Fruit fly (Drosophila melanogaster) whole organism, embryonic: Measurements from ENCODE around the gene cd.

Source experiments
- Adf1 ChIP-seq: fragments of 200-800 bp; sonication (Bioruptor generic); IDR thresholded peaks from 2 replicates; pipeline ENCODE4 v1.3.6; 2022; ENCODE audit warnings: missing biosample characterization, missing genetic modification characterization
- Bdp1 ChIP-seq: fragments of 200-800 bp; sonication (Bioruptor generic); optimal IDR thresholded peaks from 3 replicates; lab custom pipeline; 2016; ENCODE audit warnings: missing biosample characterization, missing genetic modification characterization
- CG10147 ChIP-seq: fragments of 200-800 bp; sonication (Bioruptor generic); optimal IDR thresholded peaks from 2 replicates; lab custom pipeline; 2019; ENCODE audit warnings: missing biosample characterization, mild to moderate bottlenecking, missing genetic modification characterization, moderate library complexity
- CG10209 ChIP-seq: fragments of 200-800 bp; sonication (Bioruptor generic); optimal IDR thresholded peaks from 3 replicates; lab custom pipeline; 2017; ENCODE audit warnings: missing biosample characterization, mild to moderate bottlenecking, missing genetic modification characterization, missing genetic modification reagents
- CG11085 ChIP-seq: fragments of 200-800 bp; sonication (Bioruptor generic); IDR thresholded peaks from 2 replicates; pipeline ENCODE4 v1.3.6; 2022; ENCODE audit warnings: missing biosample characterization, missing genetic modification characterization
- CG11093 ChIP-seq: fragments of 200-800 bp; sonication (Bioruptor generic); IDR thresholded peaks from 3 replicates; pipeline ENCODE4 v1.3.6; 2022; ENCODE audit warnings: missing biosample characterization, missing genetic modification characterization
- CG11398 ChIP-seq: fragments of 200-800 bp; sonication (Bioruptor generic); optimal IDR thresholded peaks from 2 replicates; lab custom pipeline; 2016; ENCODE audit warnings: missing biosample characterization, missing genetic modification characterization
- CG11560 ChIP-seq: fragments of 200-800 bp; sonication (Bioruptor generic); IDR thresholded peaks from 3 replicates; pipeline ENCODE4 v1.3.6; 2022; ENCODE audit warnings: missing biosample characterization, missing genetic modification characterization
- CG12942 ChIP-seq: fragments of 200-800 bp; sonication (Bioruptor generic); optimal IDR thresholded peaks from 3 replicates; lab custom pipeline; 2016; ENCODE audit warnings: missing biosample characterization, missing genetic modification characterization
- CG15011 ChIP-seq: fragments of 200-800 bp; sonication (Bioruptor generic); optimal IDR thresholded peaks from 3 replicates; lab custom pipeline; 2018; ENCODE audit warnings: missing biosample characterization, mild to moderate bottlenecking, missing genetic modification characterization
- CG15073 ChIP-seq: fragments of 200-800 bp; sonication (Bioruptor generic); optimal IDR thresholded peaks from 2 replicates; lab custom pipeline; 2016; ENCODE audit warnings: missing biosample characterization, missing genetic modification characterization
- CG1602 ChIP-seq: fragments of 200-800 bp; sonication (Bioruptor generic); optimal IDR thresholded peaks from 3 replicates; lab custom pipeline; 2016; ENCODE audit warnings: missing biosample characterization, missing genetic modification characterization
- CG1647 ChIP-seq: fragments of 200-800 bp; sonication (Bioruptor generic); optimal IDR thresholded peaks from 3 replicates; lab custom pipeline; 2016; ENCODE audit warnings: missing biosample characterization, missing genetic modification characterization
- CG16815 ChIP-seq: fragments of 200-800 bp; sonication (Bioruptor generic); optimal IDR thresholded peaks from 3 replicates; lab custom pipeline; 2017; ENCODE audit warnings: missing biosample characterization, mild to moderate bottlenecking, missing genetic modification characterization
- CG2199 ChIP-seq: fragments of 200-800 bp; sonication (Bioruptor generic); IDR thresholded peaks from 3 replicates; pipeline ENCODE4 v1.3.6; 2022; ENCODE audit warnings: missing biosample characterization, missing genetic modification characterization
- CG32532 ChIP-seq: fragments of 200-800 bp; sonication (Bioruptor generic); IDR thresholded peaks from 2 replicates; pipeline ENCODE4 v1.3.6; 2022; ENCODE audit warnings: missing biosample characterization, missing genetic modification characterization
- CG3995 ChIP-seq: fragments of 200-800 bp; sonication (Bioruptor generic); optimal IDR thresholded peaks from 3 replicates; lab custom pipeline; 2016; ENCODE audit warnings: missing biosample characterization, missing genetic modification characterization
- CG7928 ChIP-seq: fragments of 200-800 bp; sonication (Bioruptor generic); optimal IDR thresholded peaks from 2 replicates; lab custom pipeline; 2017; ENCODE audit warnings: missing biosample characterization, mild to moderate bottlenecking, missing genetic modification characterization
- CG7963 ChIP-seq: fragments of 200-800 bp; sonication (Bioruptor generic); IDR thresholded peaks from 3 replicates; pipeline ENCODE4 v1.3.6; 2022; ENCODE audit warnings: missing biosample characterization, missing genetic modification characterization; ENCODE audit not compliant: partially characterized antibody
- CG8765 ChIP-seq: fragments of 200-800 bp; sonication (Bioruptor generic); IDR thresholded peaks from 2 replicates; pipeline ENCODE4 v1.3.6; 2022; ENCODE audit warnings: missing biosample characterization, missing genetic modification characterization
- CG9215 ChIP-seq: fragments of 200-800 bp; sonication (Bioruptor generic); IDR thresholded peaks from 2 replicates; pipeline ENCODE4 v1.3.6; 2022; ENCODE audit warnings: missing biosample characterization, missing genetic modification characterization
- CG9437 ChIP-seq: fragments of 200-800 bp; sonication (Bioruptor generic); optimal IDR thresholded peaks from 2 replicates; lab custom pipeline; 2018; ENCODE audit warnings: missing biosample characterization, mild to moderate bottlenecking, missing genetic modification characterization
- CG9797 ChIP-seq: fragments of 200-800 bp; sonication (Bioruptor generic); optimal IDR thresholded peaks from 3 replicates; lab custom pipeline; 2018; ENCODE audit warnings: missing biosample characterization, mild to moderate bottlenecking, missing genetic modification characterization
- CG9817 ChIP-seq: fragments of 200-800 bp; sonication (Bioruptor generic); optimal IDR thresholded peaks from 2 replicates; lab custom pipeline; 2018; ENCODE audit warnings: missing biosample characterization, mild to moderate bottlenecking, missing genetic modification characterization, moderate library complexity
- D19B ChIP-seq: fragments of 200-800 bp; sonication (Bioruptor generic); optimal IDR thresholded peaks from 2 replicates; lab custom pipeline; 2017; ENCODE audit warnings: missing biosample characterization, mild to moderate bottlenecking, missing genetic modification characterization
- Dref ChIP-seq: fragments of 200-800 bp; sonication (Bioruptor generic); IDR thresholded peaks from 2 replicates; pipeline ENCODE4 v1.3.6; 2022; ENCODE audit warnings: missing biosample characterization, missing genetic modification characterization
- HLH54F ChIP-seq: fragments of 200-800 bp; sonication (Bioruptor generic); optimal IDR thresholded peaks from 3 replicates; lab custom pipeline; 2016; ENCODE audit warnings: missing biosample characterization, missing genetic modification characterization
- Hr51 ChIP-seq, 2 experiments: fragments of 200-800 bp; sonication (Bioruptor generic); optimal IDR thresholded peaks; 2 replicates in 1 of 2; 3 replicates in 1 of 2; lab custom pipeline; 2016 to 2018; ENCODE audit warnings: missing biosample characterization in 2 of 2, missing genetic modification characterization in 2 of 2, mild to moderate bottlenecking in 1 of 2, moderate library complexity in 1 of 2
- Hr78 ChIP-seq, 2 experiments: fragments of 200-800 bp in 1 of 2; fragments of >200 bp in 1 of 2; sonication (Bioruptor generic) in 1 of 2; optimal IDR thresholded peaks; 2 replicates each; lab custom pipeline; 2017 to 2019; ENCODE audit warnings: missing biosample characterization in 2 of 2, missing genetic modification characterization in 2 of 2, mild to moderate bottlenecking in 1 of 2, moderate library complexity in 1 of 2
- MESR4 ChIP-seq: fragments of 200-800 bp; sonication (Bioruptor generic); optimal IDR thresholded peaks from 2 replicates; lab custom pipeline; 2018; ENCODE audit warnings: missing biosample characterization, mild to moderate bottlenecking, missing genetic modification characterization, moderate library complexity
- Nf-YC ChIP-seq: fragments of 200-800 bp; optimal IDR thresholded peaks from 3 replicates; lab custom pipeline; 2019; ENCODE audit warnings: missing biosample characterization, mild to moderate bottlenecking, missing genetic modification characterization, moderate library complexity
- Opbp ChIP-seq: fragments of 200-800 bp; sonication (Bioruptor generic); IDR thresholded peaks from 3 replicates; pipeline ENCODE4 v1.3.6; 2022; ENCODE audit warnings: missing biosample characterization, missing genetic modification characterization; ENCODE audit not compliant: partially characterized antibody
- Pdp1 ChIP-seq, 2 experiments: fragments of 200-800 bp; sonication (Bioruptor generic); optimal IDR thresholded peaks; 3 replicates each; lab custom pipeline; 2016; ENCODE audit warnings: missing biosample characterization in 2 of 2, missing genetic modification characterization in 2 of 2, mild to moderate bottlenecking in 1 of 2, moderate library complexity in 1 of 2
- Sry-δ ChIP-seq: fragments of 200-800 bp; sonication (Bioruptor generic); optimal IDR thresholded peaks from 2 replicates; lab custom pipeline; 2016; ENCODE audit warnings: missing biosample characterization, missing genetic modification characterization
- az2 ChIP-seq: fragments of 200-800 bp; sonication (Bioruptor generic); optimal IDR thresholded peaks from 3 replicates; lab custom pipeline; 2016; ENCODE audit warnings: missing biosample characterization, missing genetic modification characterization
- chinmo ChIP-seq: fragments of 200-800 bp; sonication (Bioruptor generic); IDR thresholded peaks from 4 replicates; pipeline ENCODE4 v1.3.6; 2022; ENCODE audit warnings: missing biosample characterization, missing genetic modification characterization; ENCODE audit not compliant: partially characterized antibody
- ci ChIP-seq: fragments of 200-800 bp; sonication (Bioruptor generic); IDR thresholded peaks from 3 replicates; pipeline ENCODE4 v1.3.6; 2022; ENCODE audit warnings: missing biosample characterization, missing genetic modification characterization
- dan ChIP-seq: fragments of 200-800 bp; sonication (Bioruptor generic); IDR thresholded peaks from 2 replicates; pipeline ENCODE4 v1.3.6; 2022; ENCODE audit warnings: missing biosample characterization, missing genetic modification characterization
- eve ChIP-seq, 2 experiments: fragments of >200 bp; optimal IDR thresholded peaks; 2 replicates each; lab custom pipeline; 2017; ENCODE audit warnings: missing biosample characterization in 2 of 2, missing genetic modification characterization in 2 of 2
- gcm ChIP-seq: fragments of 200-800 bp; sonication (Bioruptor generic); optimal IDR thresholded peaks from 2 replicates; lab custom pipeline; 2019; ENCODE audit warnings: missing biosample characterization, mild to moderate bottlenecking, missing genetic modification characterization, moderate library complexity
- grau ChIP-seq: fragments of 200-800 bp; optimal IDR thresholded peaks from 3 replicates; lab custom pipeline; 2019; ENCODE audit warnings: missing biosample characterization, mild to moderate bottlenecking, missing genetic modification characterization, moderate library complexity
- inv ChIP-seq: fragments of 200-800 bp; sonication (Bioruptor generic); IDR thresholded peaks from 2 replicates; pipeline ENCODE4 v1.3.6; 2022; ENCODE audit warnings: missing biosample characterization, missing genetic modification characterization; ENCODE audit not compliant: partially characterized antibody
- kay ChIP-seq: fragments of 200-800 bp; sonication (Bioruptor generic); optimal IDR thresholded peaks from 2 replicates; lab custom pipeline; 2016; ENCODE audit warnings: missing biosample characterization, missing genetic modification characterization
- lilli ChIP-seq: fragments of 200-800 bp; sonication (Bioruptor generic); optimal IDR thresholded peaks from 3 replicates; lab custom pipeline; 2016; ENCODE audit warnings: missing biosample characterization, missing genetic modification characterization
- lov ChIP-seq, 2 experiments: fragments of 200-800 bp in 1 of 2; fragments of >200 bp in 1 of 2; sonication (Bioruptor generic) in 1 of 2; IDR thresholded peaks in 1 of 2; optimal IDR thresholded peaks in 1 of 2; 2 replicates in 1 of 2; 3 replicates in 1 of 2; pipeline versions ENCODE4 v1.3.6 to Lab custom; 2017 to 2022; ENCODE audit warnings: missing biosample characterization in 1 of 2, missing genetic modification characterization in 1 of 2
- shn ChIP-seq: fragments of 200-800 bp; sonication (Bioruptor generic); optimal IDR thresholded peaks from 3 replicates; lab custom pipeline; 2016; ENCODE audit warnings: missing biosample characterization, missing genetic modification characterization
- toy ChIP-seq: fragments of 200-800 bp; sonication (Bioruptor generic); IDR thresholded peaks from 2 replicates; pipeline ENCODE4 v1.3.6; 2022; ENCODE audit warnings: missing biosample characterization, missing genetic modification characterization
- vvl ChIP-seq: fragments of 200-800 bp; sonication (Bioruptor generic); IDR thresholded peaks from 2 replicates; pipeline ENCODE4 v1.3.6; 2022; ENCODE audit warnings: missing biosample characterization, missing genetic modification characterization
- wdn ChIP-seq: fragments of 200-800 bp; sonication (Bioruptor generic); IDR thresholded peaks from 2 replicates; pipeline ENCODE4 v1.3.6; 2022; ENCODE audit warnings: missing biosample characterization, missing genetic modification characterization
- wek ChIP-seq: fragments of 200-800 bp; sonication (Bioruptor generic); optimal IDR thresholded peaks from 3 replicates; lab custom pipeline; 2018; ENCODE audit warnings: missing biosample characterization, mild to moderate bottlenecking, missing genetic modification characterization, moderate library complexity

The cd gene

dm6 chr3R:22673528-22673959 is 21.2 kb upstream of the cd start (continued):
- TF ChIP-seq Pdp1 (GFP tag; optimal IDR thresholded peaks at IDR 0.05; lab: Kevin White, UChicago) (peak; percentile 69 to 79), CG11560 (tag; lab: Robert Waterston, UW) (0 out of 3 replicates have a peak, but pooled peaks have one; percentile 18), CG7928 (no peak), CG2199 (GFP tag; lab: Robert Waterston, UW) (no peak), D19B (GFP tag; lab: Kevin White, UChicago) (no peak), wdn (GFP tag; lab: Robert Waterston, UW) (no peak), Hr51 (GFP tag; optimal IDR thresholded peaks at IDR 0.05; lab: Kevin White, UChicago) (peak in 1 of 2 experiments; percentile 71), Nf-YC (tag; lab: Kevin White, UChicago) (no peak), CG16815 (GFP tag; lab: Kevin White, UChicago) (peak; percentile 92), Opbp (GFP tag; lab: Robert Waterston, UW) (no peak), CG7963 (no peak), inv (GFP tag; lab: Robert Waterston, UW) (no peak), toy (GFP tag; lab: Robert Waterston, UW) (no peak), CG1647 (GFP tag; lab: Kevin White, UChicago) (peak; percentile 41), Sry-δ (GFP tag; lab: Kevin White, UChicago) (peak; percentile 32), az2 (GFP tag; lab: Kevin White, UChicago) (peak; percentile 77), Bdp1 (peak; percentile 68), grau (peak; percentile 77), CG11093 (0 out of 3 replicates have a peak, but pooled peaks have one; percentile 50), ci (GFP tag; lab: Robert Waterston, UW) (no peak), dan (GFP tag; lab: Robert Waterston, UW) (peak; percentile 71), wek (no peak), Adf1 (GFP tag; lab: Robert Waterston, UW) (no peak), HLH54F (peak; percentile 51), CG10209 (GFP tag; lab: Kevin White, UChicago) (peak; percentile 80), CG32532 (GFP tag; lab: Robert Waterston, UW) (no peak), CG10147 (GFP tag; lab: Kevin White, UChicago) (peak; percentile 55), CG8765 (GFP tag; lab: Robert Waterston, UW) (peak; percentile 72), eve (GFP tag; optimal IDR thresholded peaks at IDR 0.05; lab: Kevin White, UChicago) (peak in 1 of 2 experiments; percentile 97), CG15011 (GFP tag; lab: Kevin White, UChicago) (peak; percentile 31), CG15073 (GFP tag; lab: Kevin White, UChicago) (peak; percentile 11), CG9215 (peak; percentile 37; the same call in 1 of the 2 replicates), vvl (GFP tag; lab: Robert Waterston, UW) (peak; percentile 63), chinmo (no peak), gcm (peak; percentile 80), CG9437 (peak; percentile 54), CG12942 (GFP tag; lab: Kevin White, UChicago) (peak; percentile 54), CG11398 (peak; percentile 68), CG3995 (GFP tag; lab: Kevin White, UChicago) (peak; percentile 18), CG1602 (GFP tag; lab: Kevin White, UChicago) (peak; percentile 74), CG9797 (no peak), lilli (GFP tag; lab: Kevin White, UChicago) (peak; percentile 73), kay (GFP tag; lab: Kevin White, UChicago) (peak; percentile 41), CG9817 (tag; lab: Kevin White, UChicago) (peak; percentile 27), Hr78 (GFP tag; optimal IDR thresholded peaks at IDR 0.05; lab: Kevin White, UChicago) (no peak), Dref (GFP tag; lab: Robert Waterston, UW) (no peak), lov (optimal IDR thresholded peaks at IDR 0.05; lab: Kevin White, UChicago) (no peak), lov (GFP tag; IDR thresholded peaks at IDR 0.05; lab: Robert Waterston, UW) (no peak), CG11085 (GFP tag; lab: Robert Waterston, UW) (no peak), MESR4 (no peak), shn (GFP tag; lab: Kevin White, UChicago) (peak; percentile 78)
